Worm (Caenorhabditis elegans): Measurements from ENCODE around the gene clec-251.

- TF ChIP-seq blmp-1 (tag; optimal IDR thresholded peaks at IDR 0.05): no peak
- no peak for TF ChIP-seq ztf-11 (tag; optimal IDR thresholded peaks at IDR 0.05)
- TF ChIP-seq sptf-1 (tag; optimal IDR thresholded peaks at IDR 0.05): no peak
- TF ChIP-seq tbx-8 (GFP tag; optimal IDR thresholded peaks at IDR 0.05): no peak
- TF ChIP-seq elt-3 (tag; optimal IDR thresholded peaks at IDR 0.05): no peak
- no peak for TF ChIP-seq nhr-12 (tag; optimal IDR thresholded peaks at IDR 0.05)
- TF ChIP-seq ces-1 (GFP tag; optimal IDR thresholded peaks at IDR 0.05): peak; percentile 50
- no peak for TF ChIP-seq snpc-4 (tag; optimal IDR thresholded peaks at IDR 0.05)
- TF ChIP-seq mls-2 (tag; optimal IDR thresholded peaks at IDR 0.05): no peak
Measured at ce11 chrV:18710045-18710490, 36.7 kb downstream of the clec-251 start.

Data from whole organism, mixed stage, embryonic.